Fruit fly (Drosophila melanogaster): ENCODE measurements around the gene CycH.

DNA sequence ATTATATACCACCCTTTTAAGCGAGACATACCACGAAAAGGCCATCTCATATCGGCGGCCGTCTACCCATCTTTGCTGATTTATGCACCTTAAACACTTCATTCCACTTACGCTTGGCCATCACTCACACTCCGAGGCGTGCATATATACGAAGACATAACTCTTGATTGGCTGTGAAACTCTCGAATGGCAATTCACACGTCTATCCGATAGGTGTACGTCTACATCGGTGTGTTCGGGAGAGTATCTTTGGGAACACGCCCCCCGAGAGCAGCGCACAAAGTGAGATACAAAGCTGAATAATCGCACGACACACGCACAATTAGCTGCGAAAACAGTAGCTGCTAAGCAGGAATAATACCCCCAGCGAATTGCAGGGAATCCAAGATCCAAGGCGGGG lies 3.1 kb upstream of the CycH start:
- no peak for TF ChIP-seq ci (GFP tag; IDR thresholded peaks at IDR 0.05)
- no peak for TF ChIP-seq CG3065 (GFP tag; optimal IDR thresholded peaks at IDR 0.05)

All from whole organism, embryonic.